Fruit fly (Drosophila melanogaster): ENCODE results near the gene CG46426.

DNA sequence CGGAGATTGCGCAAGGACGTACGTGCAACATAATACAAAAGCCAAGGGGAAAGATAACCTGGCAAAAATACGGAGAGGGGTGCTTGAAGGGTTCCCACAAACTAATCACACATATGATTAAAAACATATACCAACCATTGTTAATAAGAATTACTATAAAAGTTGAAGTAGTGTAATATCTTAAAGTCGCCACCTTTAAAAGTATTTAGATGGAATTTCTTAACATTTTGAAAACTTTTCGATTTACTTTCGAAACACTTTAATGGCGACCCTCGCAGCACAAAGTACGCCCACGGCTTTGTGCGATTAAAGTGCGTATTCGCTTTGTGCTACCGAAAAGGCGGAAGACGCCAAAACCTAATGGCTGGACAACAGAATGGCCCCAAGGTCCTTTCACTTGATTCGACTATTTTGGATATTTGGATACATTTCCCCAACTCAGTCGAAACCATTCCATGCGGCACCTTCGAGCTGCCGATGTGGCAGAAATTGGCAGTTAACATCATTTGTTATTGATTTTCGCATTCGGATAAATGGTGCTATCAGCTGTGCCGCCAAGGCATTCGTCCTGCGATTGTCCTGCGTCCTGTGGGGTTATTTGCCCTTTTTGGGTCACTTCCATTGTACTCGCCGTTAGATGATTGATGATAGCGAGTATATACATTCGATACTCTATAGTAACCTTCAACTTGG, 19.0 kb upstream of the CG46426 start:
- TF ChIP-seq CG7839 (tag; optimal IDR thresholded peaks at IDR 0.05) (peak; percentile 3), Dbx (GFP tag; IDR thresholded peaks at IDR 0.05) (no peak), Camta (GFP tag; optimal IDR thresholded peaks at IDR 0.05) (no peak), CG1602 (GFP tag; optimal IDR thresholded peaks at IDR 0.05) (no peak)
